Worm (Caenorhabditis elegans) whole organism, L4/young adult: ENCODE measurements around the gene nhr-20.

ENCODE experiments used
- W03F9.2 ChIP-seq: fragments of 150-350 bp; optimal IDR thresholded peaks from 2 replicates; lab custom pipeline; 2014; ENCODE audit warnings: missing biosample characterization, missing genetic modification characterization
- him-1 ChIP-seq: sonication (generic microtip); optimal IDR thresholded peaks from 2 replicates; lab custom pipeline; 2016; ENCODE audit warnings: missing genotype, missing genetic modification reagents, missing genetic modification characterization, missing compliant biosample characterization

DNA sequence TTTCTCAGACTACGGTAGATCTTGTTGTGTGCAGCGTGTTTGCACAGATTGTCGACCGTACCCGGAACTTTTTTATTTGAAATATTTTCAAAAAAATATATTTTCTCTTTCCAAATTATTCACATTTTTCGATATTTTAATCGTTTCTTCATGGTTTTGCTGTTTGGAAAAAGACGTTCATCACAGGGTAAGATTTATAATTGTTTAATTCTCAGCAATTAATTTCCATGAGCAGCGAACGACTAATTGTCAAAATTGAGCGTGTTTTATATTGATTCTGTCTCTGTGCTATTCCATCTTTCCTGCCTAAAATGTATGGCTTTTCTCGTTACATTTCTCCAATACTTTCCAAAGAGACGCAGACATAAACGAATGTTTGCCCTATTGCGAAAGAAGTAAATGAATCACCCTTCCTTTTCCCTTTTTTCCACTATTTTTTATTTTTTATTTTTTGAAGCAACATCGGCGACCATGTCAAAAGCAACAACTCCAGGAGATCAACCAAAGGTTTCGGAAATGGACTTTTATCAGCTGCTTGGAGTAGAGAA lies 41.9 kb downstream of the nhr-20 start, which contains the start of gene dnj-16:
- TF ChIP-seq W03F9.2, result peak; percentile 30
- no peak for TF ChIP-seq him-1
